Fruit fly (Drosophila melanogaster): ENCODE data around the gene CG34355.
A peak's percentile ranks its signal among the peaks of the same experiment; 100 is the strongest.

CG34355 gene

dm6 chr3R:23772808-23773207 lies 30.9 kb upstream of the CG34355 start, which contains the start of gene tst (continued):
- TF ChIP-seq CG11085 (GFP tag; IDR thresholded peaks at IDR 0.05) = peak; percentile 95
- peak; percentile 88 for TF ChIP-seq CG6175 (GFP tag; IDR thresholded peaks at IDR 0.05)
- no peak for TF ChIP-seq odd (GFP tag; optimal IDR thresholded peaks at IDR 0.05)
- no peak for TF ChIP-seq Dfd (GFP tag; optimal IDR thresholded peaks at IDR 0.05)
- peak; percentile 60 for TF ChIP-seq kah (GFP tag; optimal IDR thresholded peaks at IDR 0.05)
- TF ChIP-seq CG11723 (GFP tag; optimal IDR thresholded peaks at IDR 0.05) = peak; percentile 77
- no peak for TF ChIP-seq prd (optimal IDR thresholded peaks at IDR 0.05)
- TF ChIP-seq prd (GFP tag; IDR thresholded peaks at IDR 0.05) = peak; percentile 99
- no peak for TF ChIP-seq pros (GFP tag; optimal IDR thresholded peaks at IDR 0.05)
- TF ChIP-seq CG11456 (GFP tag; IDR thresholded peaks at IDR 0.05) = peak; percentile 97
- no peak for TF ChIP-seq CG11398 (GFP tag; optimal IDR thresholded peaks at IDR 0.05)
- TF ChIP-seq toy (GFP tag; IDR thresholded peaks at IDR 0.05) = peak; percentile 77
- no peak for TF ChIP-seq sna (GFP tag; IDR thresholded peaks at IDR 0.05; ENCODE audit: partially characterized antibody)
- TF ChIP-seq Hmx (GFP tag; optimal IDR thresholded peaks at IDR 0.05) = no peak
- no peak for TF ChIP-seq TFAM (GFP tag; optimal IDR thresholded peaks at IDR 0.05)
- TF ChIP-seq tll (GFP tag; optimal IDR thresholded peaks at IDR 0.05) = peak in 1 of 2 experiments; percentile 30
- peak; percentile 87; the same call in 2 of the 3 replicates for TF ChIP-seq C15 (GFP tag; IDR thresholded peaks at IDR 0.05)
- no peak for TF ChIP-seq pita (GFP tag; optimal IDR thresholded peaks at IDR 0.05)
- peak; percentile 90 for TF ChIP-seq zen (tag; optimal IDR thresholded peaks at IDR 0.05)
- peak; percentile 43; the same call in 1 of the 3 replicates for TF ChIP-seq HLH4C (GFP tag; IDR thresholded peaks at IDR 0.05; ENCODE audit: partially characterized antibody)
- peak; percentile 98 for TF ChIP-seq CG32532 (GFP tag; IDR thresholded peaks at IDR 0.05)
- peak; percentile 44 for TF ChIP-seq Sry-δ (GFP tag; optimal IDR thresholded peaks at IDR 0.05)
- peak; percentile 93 for TF ChIP-seq CG2889 (GFP tag; IDR thresholded peaks at IDR 0.05)
- TF ChIP-seq CG2120 (GFP tag; optimal IDR thresholded peaks at IDR 0.05) = peak; percentile 85
- TF ChIP-seq CG13624 (GFP tag; optimal IDR thresholded peaks at IDR 0.05) = peak; percentile 54
- no peak for TF ChIP-seq HLHmδ (GFP tag; optimal IDR thresholded peaks at IDR 0.05)
- peak; percentile 89 for TF ChIP-seq Fer1 (GFP tag; optimal IDR thresholded peaks at IDR 0.05)
- TF ChIP-seq CG17385 (GFP tag; optimal IDR thresholded peaks at IDR 0.05) = peak; percentile 84
- peak; percentile 86 for TF ChIP-seq dan (GFP tag; IDR thresholded peaks at IDR 0.05)
- TF ChIP-seq trh (GFP tag; optimal IDR thresholded peaks at IDR 0.05) = peak; percentile 84
- peak; percentile 90 for TF ChIP-seq Nf-YA (GFP tag; IDR thresholded peaks at IDR 0.05)
- TF ChIP-seq CG15269 (tag; optimal IDR thresholded peaks at IDR 0.05) = peak; percentile 91
- peak; percentile 92 for TF ChIP-seq rib (GFP tag; IDR thresholded peaks at IDR 0.05)
- TF ChIP-seq CG10654 (GFP tag; optimal IDR thresholded peaks at IDR 0.05) = peak; percentile 91

dm6 chr3R:23773610-23774364 lies 29.9 kb upstream of the CG34355 start, which contains the start of gene CG10208:
TSS of gene CG10208 (minus strand) at chr3R:23774127.
- TF ChIP-seq CG9932 (GFP tag; IDR thresholded peaks at IDR 0.05) = no peak
- TF ChIP-seq hbn (GFP tag; IDR thresholded peaks at IDR 0.05; ENCODE audit: partially characterized antibody) = no peak
- TF ChIP-seq sqz (GFP tag; optimal IDR thresholded peaks at IDR 0.05) = no peak
- TF ChIP-seq mld (GFP tag; IDR thresholded peaks at IDR 0.05; ENCODE audit: partially characterized antibody) = no peak
- TF ChIP-seq chm (GFP tag; IDR thresholded peaks at IDR 0.05) = 0 out of 2 replicates have a peak, but pooled peaks have one; percentile 7
- TF ChIP-seq H15 (GFP tag; IDR thresholded peaks at IDR 0.05) = no peak
- TF ChIP-seq Bdp1 (GFP tag; optimal IDR thresholded peaks at IDR 0.05) = no peak
- TF ChIP-seq CG33213 (GFP tag; optimal IDR thresholded peaks at IDR 0.05) = no peak
- no peak for TF ChIP-seq dysf (GFP tag; IDR thresholded peaks at IDR 0.05)
- peak; percentile 39; the same call in 1 of the 2 replicates for TF ChIP-seq Bgb (GFP tag; IDR thresholded peaks at IDR 0.05; ENCODE audit: partially characterized antibody)
- no peak for TF ChIP-seq Mrtf (GFP tag; IDR thresholded peaks at IDR 0.05)
- TF ChIP-seq zf30C (GFP tag; optimal IDR thresholded peaks at IDR 0.05) = no peak
- peak; percentile 37 for TF ChIP-seq CG15514 (GFP tag; optimal IDR thresholded peaks at IDR 0.05)
- no peak for TF ChIP-seq schlank (tag; optimal IDR thresholded peaks at IDR 0.05)
- no peak for TF ChIP-seq ap (GFP tag; IDR thresholded peaks at IDR 0.05)
- no peak for TF ChIP-seq Usf (GFP tag; optimal IDR thresholded peaks at IDR 0.05)
- TF ChIP-seq tll (GFP tag; optimal IDR thresholded peaks at IDR 0.05) = no peak
- TF ChIP-seq aop (GFP tag; IDR thresholded peaks at IDR 0.05) = no peak
- TF ChIP-seq p53 (GFP tag; optimal IDR thresholded peaks at IDR 0.05) = no peak

Data from whole organism, embryonic.